Worm (Caenorhabditis elegans) whole organism, midembryonic: Measurements from ENCODE around the gene fust-1.

Experiments used
- cog-1 ChIP-seq: sonication (generic microtip); optimal IDR thresholded peaks from 2 replicates; lab custom pipeline; 2016; ENCODE audit warnings: missing genetic modification characterization, missing compliant biosample characterization
- flt-1 ChIP-seq: fragments of 200-800 bp; sonication (Bioruptor generic); IDR thresholded peaks from 2 replicates; pipeline ENCODE4 v1.3.6; 2022; ENCODE audit warnings: missing genetic modification characterization, missing compliant biosample characterization
- klf-2 ChIP-seq: fragments of 200-800 bp; sonication (Bioruptor generic); conservative IDR thresholded peaks from 2 replicates; pipeline ENCODE4 v1.3.6; 2022; ENCODE audit warnings: missing genetic modification reagents, missing genetic modification characterization, missing compliant biosample characterization
- med-1 ChIP-seq: sonication (generic microtip); optimal IDR thresholded peaks from 2 replicates; lab custom pipeline; 2017; ENCODE audit warnings: missing genetic modification characterization, mild to moderate bottlenecking, missing compliant biosample characterization, antibody characterized with exemption, missing genetic modification reagents; ENCODE audit not compliant: insufficient read depth
- ref-1 ChIP-seq: fragments of 200-800 bp; sonication (Bioruptor generic); conservative IDR thresholded peaks from 2 replicates; pipeline ENCODE4 v1.3.6; 2022; ENCODE audit warnings: missing genetic modification reagents, missing genetic modification characterization, missing compliant biosample characterization
- tab-1 ChIP-seq: fragments of 200-800 bp; sonication (Bioruptor generic); IDR thresholded peaks from 2 replicates; pipeline ENCODE4 v1.3.6; 2022; ENCODE audit warnings: missing genetic modification characterization, missing compliant biosample characterization

- TF ChIP-seq med-1 (GFP tag; lab: Kevin White, UChicago) (no peak), flt-1 (GFP tag; lab: Robert Waterston, UW) (no peak), klf-2 (GFP tag; lab: Robert Waterston, UW) (no peak), tab-1 (no peak), cog-1 (no peak), ref-1 (GFP tag; lab: Robert Waterston, UW) (no peak)
These were observed 32.9 kb upstream of the fust-1 start for ce11 chrII:7119525-7119924.
